Fruit fly (Drosophila melanogaster) whole organism, adult: Measurements from ENCODE around the gene CG14882.

Experiments used
- CG11617 ChIP-seq: fragments of 200-800 bp; sonication (Bioruptor generic); optimal IDR thresholded peaks from 2 replicates; lab custom pipeline; 2017; ENCODE audit warnings: mild to moderate bottlenecking, missing biosample characterization, missing genetic modification reagents, missing genetic modification characterization
- CG12768 ChIP-seq: fragments of 200-800 bp; sonication (Bioruptor generic); optimal IDR thresholded peaks from 2 replicates; lab custom pipeline; 2017; ENCODE audit warnings: missing biosample characterization, missing genetic modification characterization, mild to moderate bottlenecking, moderate library complexity, missing genetic modification reagents
- CG14711 ChIP-seq: fragments of 200-800 bp; sonication (Bioruptor generic); optimal IDR thresholded peaks from 2 replicates; lab custom pipeline; 2018; ENCODE audit warnings: missing biosample characterization, mild to moderate bottlenecking, missing genetic modification characterization, moderate library complexity
- CG1620 ChIP-seq: fragments of 200-800 bp; sonication (Bioruptor generic); optimal IDR thresholded peaks from 2 replicates; lab custom pipeline; 2016; ENCODE audit warnings: missing biosample characterization, missing genetic modification characterization
- CG33017 ChIP-seq: fragments of 200-800 bp; sonication (Bioruptor generic); optimal IDR thresholded peaks from 2 replicates; lab custom pipeline; 2018; ENCODE audit warnings: missing biosample characterization, mild to moderate bottlenecking, missing genetic modification characterization, moderate library complexity
- CG5204 ChIP-seq: fragments of 200-800 bp; sonication (Bioruptor generic); optimal IDR thresholded peaks from 2 replicates; lab custom pipeline; 2016; ENCODE audit warnings: missing biosample characterization, missing genetic modification characterization
- CG7045 ChIP-seq: fragments of 200-800 bp; sonication (Bioruptor generic); optimal IDR thresholded peaks from 2 replicates; lab custom pipeline; 2017; ENCODE audit warnings: missing biosample characterization, mild to moderate bottlenecking, missing genetic modification characterization
- CG7101 ChIP-seq: fragments of 200-800 bp; sonication (Bioruptor generic); optimal IDR thresholded peaks from 2 replicates; lab custom pipeline; 2018; ENCODE audit warnings: missing biosample characterization, mild to moderate bottlenecking, missing genetic modification characterization, moderate library complexity
- Clk ChIP-seq: fragments of 200-800 bp; sonication (Bioruptor generic); optimal IDR thresholded peaks from 2 replicates; lab custom pipeline; 2017; ENCODE audit warnings: missing biosample characterization, missing genetic modification characterization
- Crg-1 ChIP-seq: fragments of 200-800 bp; sonication (Bioruptor generic); optimal IDR thresholded peaks from 2 replicates; lab custom pipeline; 2016; ENCODE audit warnings: missing biosample characterization, missing genetic modification characterization
- Hr96 ChIP-seq: fragments of 200-800 bp; sonication (Bioruptor generic); optimal IDR thresholded peaks from 2 replicates; lab custom pipeline; 2016; ENCODE audit warnings: missing biosample characterization, missing genetic modification characterization
- Mnt ChIP-seq: fragments of 200-800 bp; sonication (Bioruptor generic); optimal IDR thresholded peaks from 2 replicates; lab custom pipeline; 2016; ENCODE audit warnings: missing biosample characterization, mild to moderate bottlenecking, missing genetic modification characterization
- bab1 ChIP-seq: fragments of 200-800 bp; sonication (Bioruptor generic); optimal IDR thresholded peaks from 3 replicates; lab custom pipeline; 2019; ENCODE audit warnings: missing biosample characterization, mild to moderate bottlenecking, missing genetic modification characterization, moderate library complexity
- cic ChIP-seq: fragments of 200-800 bp; sonication (Bioruptor generic); optimal IDR thresholded peaks from 2 replicates; lab custom pipeline; 2017; ENCODE audit warnings: missing biosample characterization, mild to moderate bottlenecking, missing genetic modification characterization, moderate library complexity
- cnc ChIP-seq, 2 experiments: fragments of >200 bp; optimal IDR thresholded peaks; 2 replicates each; lab custom pipeline; 2017
- kay ChIP-seq: fragments of 200-800 bp; sonication (Bioruptor generic); peaks from one replicate; lab custom pipeline; 2016; ENCODE audit warnings: missing biosample characterization, missing genetic modification characterization, borderline replicate concordance
- ovo ChIP-seq: fragments of 200-800 bp; sonication (Bioruptor generic); optimal IDR thresholded peaks from 2 replicates; lab custom pipeline; 2016; ENCODE audit warnings: missing biosample characterization, missing genetic modification characterization
- pad ChIP-seq: fragments of 200-800 bp; sonication (Bioruptor generic); optimal IDR thresholded peaks from 3 replicates; lab custom pipeline; 2017; ENCODE audit warnings: missing biosample characterization, missing genetic modification characterization, mild to moderate bottlenecking, moderate library complexity, missing genetic modification reagents
- tj ChIP-seq: fragments of 200-800 bp; sonication (Bioruptor generic); optimal IDR thresholded peaks from 3 replicates; lab custom pipeline; 2017; ENCODE audit warnings: missing biosample characterization, mild to moderate bottlenecking, missing genetic modification characterization, moderate library complexity
- toe ChIP-seq: fragments of 200-800 bp; sonication (Bioruptor generic); optimal IDR thresholded peaks from 2 replicates; lab custom pipeline; 2016; ENCODE audit warnings: missing biosample characterization, missing genetic modification characterization

CG14882 gene

dm6 chr3R:16452954-16453587, 10.1 kb downstream of the CG14882 start:
- peak; percentile 32 for TF ChIP-seq Mnt (GFP tag; lab: Kevin White, UChicago)
- peak; percentile 47 for TF ChIP-seq ovo
- no peak for TF ChIP-seq toe (GFP tag; lab: Kevin White, UChicago)
- no peak for TF ChIP-seq CG7045 (GFP tag; lab: Kevin White, UChicago)
- TF ChIP-seq CG14711 (tag; lab: Kevin White, UChicago), result no peak
- no peak for TF ChIP-seq bab1 (GFP tag; lab: Kevin White, UChicago)
- TF ChIP-seq cnc (optimal IDR thresholded peaks at IDR 0.05; lab: Kevin White, UChicago), result no peak
- TF ChIP-seq Hr96 (GFP tag; lab: Kevin White, UChicago), result no peak
- no peak for TF ChIP-seq tj (GFP tag; lab: Kevin White, UChicago)
- no peak for TF ChIP-seq Clk (GFP tag; lab: Kevin White, UChicago)
- peak; percentile 52 for TF ChIP-seq pad (GFP tag; lab: Kevin White, UChicago)
- no peak for TF ChIP-seq CG7101 (tag; lab: Kevin White, UChicago)
- no peak for TF ChIP-seq CG1620 (GFP tag; lab: Kevin White, UChicago)
- TF ChIP-seq CG5204 (GFP tag; lab: Kevin White, UChicago), result no peak
- peak; percentile 4 for TF ChIP-seq CG12768 (GFP tag; lab: Kevin White, UChicago)
- no peak for TF ChIP-seq CG11617 (GFP tag; lab: Kevin White, UChicago)
- no peak for TF ChIP-seq Crg-1
- TF ChIP-seq CG33017 (tag; lab: Kevin White, UChicago), result no peak
- TF ChIP-seq kay (GFP tag; lab: Kevin White, UChicago), result peak; percentile 99
- peak; percentile 41 for TF ChIP-seq cic

dm6 chr3R:16453597-16453996, 10.6 kb downstream of the CG14882 start, which contains the start of gene Pak3:
Gene Pak3, minus strand, starts transcription at chr3R:16453821.
- TF ChIP-seq CG7101 (tag; lab: Kevin White, UChicago) (peak; percentile 22), Mnt (GFP tag; lab: Kevin White, UChicago) (no peak), CG1620 (GFP tag; lab: Kevin White, UChicago) (peak; percentile 9), CG14711 (tag; lab: Kevin White, UChicago) (peak; percentile 18), kay (GFP tag; lab: Kevin White, UChicago) (peak; percentile 44), bab1 (GFP tag; lab: Kevin White, UChicago) (peak; percentile 66), CG33017 (tag; lab: Kevin White, UChicago) (peak; percentile 9), CG7045 (GFP tag; lab: Kevin White, UChicago) (no peak)

dm6 chr3R:16454192-16454591, 11.2 kb downstream of the CG14882 start, which contains the start of gene CG10405:
Gene CG10405, plus strand, starts transcription at chr3R:16454492.
- TF ChIP-seq CG14711 (tag; lab: Kevin White, UChicago) (no peak), kay (GFP tag; lab: Kevin White, UChicago) (no peak), CG5204 (GFP tag; lab: Kevin White, UChicago) (no peak), Clk (GFP tag; lab: Kevin White, UChicago) (no peak), tj (GFP tag; lab: Kevin White, UChicago) (no peak), Crg-1 (no peak), CG12768 (GFP tag; lab: Kevin White, UChicago) (no peak), CG7101 (tag; lab: Kevin White, UChicago) (no peak), CG1620 (GFP tag; lab: Kevin White, UChicago) (no peak), CG7045 (GFP tag; lab: Kevin White, UChicago) (no peak), Mnt (GFP tag; lab: Kevin White, UChicago) (no peak), cic (no peak), cnc (optimal IDR thresholded peaks at IDR 0.05; lab: Kevin White, UChicago) (no peak), Hr96 (GFP tag; lab: Kevin White, UChicago) (no peak), CG11617 (GFP tag; lab: Kevin White, UChicago) (no peak), pad (GFP tag; lab: Kevin White, UChicago) (no peak), ovo (no peak), CG33017 (tag; lab: Kevin White, UChicago) (no peak), toe (GFP tag; lab: Kevin White, UChicago) (no peak), bab1 (GFP tag; lab: Kevin White, UChicago) (no peak)

dm6 chr3R:16455875-16456274, 12.9 kb downstream of the CG14882 start, which contains the start of gene CG14883:
Gene CG14883, plus strand, starts transcription at chr3R:16456052.
- no peak for TF ChIP-seq CG33017 (tag; lab: Kevin White, UChicago)
- peak; percentile 42 for TF ChIP-seq kay (GFP tag; lab: Kevin White, UChicago)
- no peak for TF ChIP-seq CG7101 (tag; lab: Kevin White, UChicago)

dm6 chr3R:16456607-16457006, 13.6 kb downstream of the CG14882 start:
- TF ChIP-seq CG11617 (GFP tag; lab: Kevin White, UChicago), result no peak
- TF ChIP-seq Clk (GFP tag; lab: Kevin White, UChicago), result no peak
- TF ChIP-seq CG33017 (tag; lab: Kevin White, UChicago), result no peak
- no peak for TF ChIP-seq pad (GFP tag; lab: Kevin White, UChicago)
- no peak for TF ChIP-seq CG14711 (tag; lab: Kevin White, UChicago)
- no peak for TF ChIP-seq Hr96 (GFP tag; lab: Kevin White, UChicago)
- no peak for TF ChIP-seq tj (GFP tag; lab: Kevin White, UChicago)

dm6 chr3R:16468556-16468955, 25.5 kb downstream of the CG14882 start:
- no peak for TF ChIP-seq CG11617 (GFP tag; lab: Kevin White, UChicago)
- TF ChIP-seq pad (GFP tag; lab: Kevin White, UChicago), result no peak
